Worm (Caenorhabditis elegans) whole organism, late embryonic: ENCODE data around the gene ndub-6.

Source experiments
- ceh-31 ChIP-seq: sonication (generic microtip); optimal IDR thresholded peaks from 2 replicates; lab custom pipeline; 2016; ENCODE audit warnings: missing genetic modification characterization, missing compliant biosample characterization
- hlh-30 ChIP-seq: sonication (generic microtip); optimal IDR thresholded peaks from 2 replicates; lab custom pipeline; 2017; ENCODE audit warnings: antibody characterized with exemption, missing genetic modification characterization, missing compliant biosample characterization; ENCODE audit not compliant: insufficient read depth
- lin-11 ChIP-seq: fragments of 200-800 bp; sonication (Bioruptor generic); optimal IDR thresholded peaks from 2 replicates; lab custom pipeline; 2018; ENCODE audit warnings: mild to moderate bottlenecking, missing genetic modification characterization, missing compliant biosample characterization
- nhr-11 ChIP-seq: fragments of 150-350 bp; optimal IDR thresholded peaks from 2 replicates; lab custom pipeline; 2014; ENCODE audit warnings: missing biosample characterization, missing genetic modification characterization
- rnt-1 ChIP-seq: sonication (generic microtip); optimal IDR thresholded peaks from 2 replicates; lab custom pipeline; 2016; ENCODE audit warnings: missing genetic modification characterization, missing compliant biosample characterization
- unc-42 ChIP-seq: sonication (generic microtip); optimal IDR thresholded peaks from 2 replicates; lab custom pipeline; 2016; ENCODE audit warnings: missing genotype, missing genetic modification characterization, missing compliant biosample characterization
- unc-55 ChIP-seq: sonication (generic microtip); optimal IDR thresholded peaks from 2 replicates; lab custom pipeline; 2017; ENCODE audit warnings: missing biosample characterization, missing genetic modification reagents, missing genetic modification characterization

DNA sequence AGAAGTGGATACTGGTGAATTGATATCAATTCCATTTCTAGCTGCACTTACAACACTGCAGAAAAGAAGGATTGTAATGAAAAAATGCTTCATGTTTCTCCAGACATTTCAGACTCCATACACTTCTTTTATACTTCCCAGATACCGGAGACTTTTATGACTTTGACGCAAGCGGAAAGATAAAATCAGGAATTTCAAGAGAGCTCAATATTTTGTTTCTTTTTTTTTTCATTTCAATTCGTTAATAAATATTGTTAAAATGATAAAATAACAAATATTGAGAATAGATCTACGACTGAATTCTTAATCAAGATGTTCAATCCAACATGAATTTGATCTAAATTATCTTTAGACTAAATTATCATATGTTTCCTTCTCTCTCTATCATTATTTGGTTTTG lies 26.7 kb upstream of the ndub-6 start, which contains the start of gene lys-5:
- TF ChIP-seq hlh-30 (tag; lab: Kevin White, UChicago) (no peak), lin-11 (tag; lab: Kevin White, UChicago) (no peak), unc-55 (no peak), ceh-31 (tag; lab: Kevin White, UChicago) (no peak), rnt-1 (no peak), nhr-11 (no peak), unc-42 (tag; lab: Kevin White, UChicago) (no peak)
